Worm (Caenorhabditis elegans): ENCODE measurements around the gene F26C11.1.

F26C11.1 gene

DNA sequence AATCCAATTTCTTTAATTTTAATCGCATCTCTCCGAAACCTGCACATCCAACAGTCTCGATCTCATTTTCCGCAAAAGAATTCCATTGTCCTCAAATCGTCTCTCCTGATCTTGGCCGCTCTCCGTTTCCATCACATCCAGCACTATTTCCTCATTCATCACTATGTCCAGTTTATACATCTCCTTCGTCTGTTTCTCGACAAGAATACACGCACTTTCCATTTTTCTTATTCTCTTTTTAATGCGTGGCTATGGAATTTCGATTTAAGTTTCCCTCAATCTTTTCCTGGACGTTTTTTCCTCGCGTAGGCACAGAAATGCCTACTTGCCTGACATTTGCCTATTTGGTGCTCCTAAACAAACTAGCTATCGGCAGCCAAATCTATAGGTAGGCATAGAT, 14.7 kb upstream of the F26C11.1 start:
- TF ChIP-seq pat-9 (tag; optimal IDR thresholded peaks at IDR 0.05) (no peak), ceh-14 (tag; optimal IDR thresholded peaks at IDR 0.05) (no peak), che-1 (tag; optimal IDR thresholded peaks at IDR 0.05) (no peak), nfya-1 (tag; optimal IDR thresholded peaks at IDR 0.05) (no peak), rnt-1 (tag; optimal IDR thresholded peaks at IDR 0.05) (no peak), ceh-9 (tag; optimal IDR thresholded peaks at IDR 0.05) (no peak), odd-2 (tag; optimal IDR thresholded peaks at IDR 0.05) (no peak), hlh-8 (tag; optimal IDR thresholded peaks at IDR 0.05) (no peak)

DNA sequence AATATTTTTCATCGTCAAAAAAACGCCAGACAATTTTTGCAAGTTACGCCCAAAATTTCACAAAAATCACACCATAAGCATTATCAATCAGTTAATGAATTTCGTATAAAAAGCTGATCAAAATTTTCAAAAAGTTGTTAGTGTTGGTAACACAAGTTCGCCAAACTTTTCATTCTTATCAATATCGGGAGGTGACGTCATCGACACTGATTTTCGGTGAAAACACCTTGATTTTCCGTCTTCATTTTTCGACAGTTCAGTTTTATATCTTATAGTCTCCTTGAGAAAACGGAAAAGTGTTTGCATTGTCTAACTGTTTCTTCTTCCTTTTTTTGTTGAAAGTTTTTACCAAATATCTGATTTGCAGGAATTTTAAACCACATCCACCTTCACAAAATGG, 13.7 kb upstream of the F26C11.1 start, which contains the start of gene C08H9.15:
Gene C08H9.15 (plus strand): TSS at position 368 of the 400 bp plus-strand sequence.
- no peak for TF ChIP-seq fkh-6 (tag; optimal IDR thresholded peaks at IDR 0.05)
- TF ChIP-seq unc-55 (GFP tag; optimal IDR thresholded peaks at IDR 0.05): no peak
- TF ChIP-seq lin-11 (tag; optimal IDR thresholded peaks at IDR 0.05): no peak
- no peak for TF ChIP-seq fkh-10 (GFP tag; optimal IDR thresholded peaks at IDR 0.05)
- TF ChIP-seq ets-4 (tag; optimal IDR thresholded peaks at IDR 0.05): no peak
- no peak for TF ChIP-seq ceh-18 (tag; optimal IDR thresholded peaks at IDR 0.05)
- TF ChIP-seq ceh-31 (tag; optimal IDR thresholded peaks at IDR 0.05): no peak
- TF ChIP-seq pqm-1 (tag; optimal IDR thresholded peaks at IDR 0.05): no peak
- no peak for TF ChIP-seq ceh-30 (tag; optimal IDR thresholded peaks at IDR 0.05)
- no peak for TF ChIP-seq pax-1 (tag; optimal IDR thresholded peaks at IDR 0.05)
- TF ChIP-seq pha-2 (tag; optimal IDR thresholded peaks at IDR 0.05): no peak
- TF ChIP-seq ceh-6 (GFP tag; optimal IDR thresholded peaks at IDR 0.05): no peak
- TF ChIP-seq ceh-2 (tag; optimal IDR thresholded peaks at IDR 0.05): no peak
- no peak for TF ChIP-seq unc-3 (GFP tag; conservative IDR thresholded peaks at IDR 0.05)
- no peak for TF ChIP-seq unc-3 (tag; optimal IDR thresholded peaks at IDR 0.05)
- TF ChIP-seq ceh-9 (tag; optimal IDR thresholded peaks at IDR 0.05): no peak
- no peak for TF ChIP-seq ztf-16 (tag; optimal IDR thresholded peaks at IDR 0.05)
- no peak for TF ChIP-seq che-1 (tag; optimal IDR thresholded peaks at IDR 0.05)
- no peak for TF ChIP-seq dmd-4 (tag; optimal IDR thresholded peaks at IDR 0.05; ENCODE audit: borderline replicate concordance)
- TF ChIP-seq ama-1 (optimal IDR thresholded peaks at IDR 0.05): no peak
- no peak for TF ChIP-seq tbx-2 (tag; optimal IDR thresholded peaks at IDR 0.05)

DNA sequence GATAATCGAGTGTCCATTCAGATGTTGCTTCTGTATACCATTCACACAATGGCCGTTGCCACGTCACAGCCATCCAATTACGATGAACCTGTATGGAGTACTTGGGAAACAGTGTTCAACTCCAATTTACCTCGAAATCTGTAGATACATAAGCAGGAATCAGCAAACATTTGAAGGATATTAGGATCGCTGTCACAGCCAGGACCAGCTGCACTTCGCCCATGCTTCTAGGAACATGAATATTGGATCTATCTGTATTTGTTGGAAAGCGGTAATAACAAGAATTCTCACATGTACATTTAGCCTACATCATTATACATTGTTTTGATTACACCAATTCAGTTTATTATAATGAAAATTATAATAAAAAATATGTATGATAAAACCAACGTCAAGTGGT, 8.3 kb upstream of the F26C11.1 start, which contains the start of gene algn-8:
Gene algn-8 (minus strand): TSS at position 227 of the 400 bp plus-strand sequence.
- TF ChIP-seq fkh-6 (tag; optimal IDR thresholded peaks at IDR 0.05) (no peak), odd-2 (tag; optimal IDR thresholded peaks at IDR 0.05) (no peak), K09A11.1 (tag; optimal IDR thresholded peaks at IDR 0.05; ENCODE audit: insufficient read depth) (no peak), rnt-1 (tag; optimal IDR thresholded peaks at IDR 0.05) (no peak), ceh-24 (tag; optimal IDR thresholded peaks at IDR 0.05) (no peak), ets-4 (tag; optimal IDR thresholded peaks at IDR 0.05) (no peak), elt-2 (tag; optimal IDR thresholded peaks at IDR 0.05) (no peak), sdc-2 (tag; optimal IDR thresholded peaks at IDR 0.05) (no peak), madf-2 (tag; optimal IDR thresholded peaks at IDR 0.05) (no peak), gmeb-2 (tag; optimal IDR thresholded peaks at IDR 0.05) (no peak), ceh-45 (GFP tag; IDR thresholded peaks at IDR 0.05) (no peak), npax-4 (tag; optimal IDR thresholded peaks at IDR 0.05) (no peak), Y22D7AL.16 (tag; optimal IDR thresholded peaks at IDR 0.05) (no peak), nfya-1 (tag; optimal IDR thresholded peaks at IDR 0.05) (no peak), T23F11.4 (GFP tag; optimal IDR thresholded peaks at IDR 0.05) (no peak), dve-1 (tag; optimal IDR thresholded peaks at IDR 0.05) (no peak), pag-3 (tag; optimal IDR thresholded peaks at IDR 0.05; ENCODE audit: borderline replicate concordance) (no peak)

DNA sequence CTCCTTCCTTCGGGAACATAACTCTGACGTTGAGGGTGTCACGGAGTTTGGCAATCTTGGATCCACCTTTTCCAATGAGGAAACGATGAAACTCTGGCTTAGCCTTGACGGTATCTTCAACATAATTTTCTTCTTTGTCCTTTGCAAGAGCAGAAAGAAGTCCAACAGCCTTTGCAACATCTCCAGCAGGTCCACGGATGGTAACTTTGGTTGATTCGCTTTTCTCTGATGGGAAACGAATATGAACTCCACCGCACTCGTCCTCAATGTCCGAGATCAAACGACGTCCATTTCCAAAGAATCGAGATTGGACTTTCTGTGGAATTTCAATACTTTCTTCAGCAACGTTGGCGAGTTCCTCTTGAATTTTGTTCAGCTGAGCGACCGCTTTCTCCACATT, 6.0 kb upstream of the F26C11.1 start:
- TF ChIP-seq ceh-2 (tag; optimal IDR thresholded peaks at IDR 0.05) (no peak), dve-1 (tag; optimal IDR thresholded peaks at IDR 0.05) (no peak), pha-2 (tag; optimal IDR thresholded peaks at IDR 0.05) (no peak), ceh-31 (tag; optimal IDR thresholded peaks at IDR 0.05) (no peak), hlh-8 (tag; optimal IDR thresholded peaks at IDR 0.05) (no peak), nhr-11 (tag; optimal IDR thresholded peaks at IDR 0.05) (no peak), elt-4 (tag; optimal IDR thresholded peaks at IDR 0.05) (no peak), pqm-1 (tag; optimal IDR thresholded peaks at IDR 0.05) (no peak), unc-3 (GFP tag; conservative IDR thresholded peaks at IDR 0.05) (no peak), unc-3 (tag; optimal IDR thresholded peaks at IDR 0.05) (no peak), gmeb-2 (tag; optimal IDR thresholded peaks at IDR 0.05) (no peak), K09A11.1 (tag; optimal IDR thresholded peaks at IDR 0.05; ENCODE audit: insufficient read depth) (no peak), hlh-15 (tag; optimal IDR thresholded peaks at IDR 0.05) (no peak), eyg-1 (tag; optimal IDR thresholded peaks at IDR 0.05) (no peak), pha-4 (tag; optimal IDR thresholded peaks at IDR 0.05) (no peak)

Measured in whole organism, late embryonic.